Worm (Caenorhabditis elegans): ENCODE measurements around the gene dsl-4.
"Not testable (repeated sequence)": the region's sequence is repeated elsewhere in the genome, so short reads cannot be mapped to it uniquely, and the experiment has no call there.

dsl-4 gene

ce11 chrX:14131476-14131875 is 41.3 kb downstream of the dsl-4 start:
- TF ChIP-seq ets-5 (GFP tag; IDR thresholded peaks at IDR 0.05): no peak
- TF ChIP-seq mep-1 (tag; optimal IDR thresholded peaks at IDR 0.05): no peak
- no peak for TF ChIP-seq lir-3 (tag; optimal IDR thresholded peaks at IDR 0.05; ENCODE audit: poor library complexity)
- TF ChIP-seq nhr-237 (tag; optimal IDR thresholded peaks at IDR 0.05): no peak
- TF ChIP-seq lin-39 (tag; optimal IDR thresholded peaks at IDR 0.05): no peak
- no peak for TF ChIP-seq sox-4 (tag; optimal IDR thresholded peaks at IDR 0.05)
- no peak for TF ChIP-seq irx-1 (tag; optimal IDR thresholded peaks at IDR 0.05)
- TF ChIP-seq efl-3 (GFP tag; optimal IDR thresholded peaks at IDR 0.05): no peak
- no peak for TF ChIP-seq dsc-1 (tag; optimal IDR thresholded peaks at IDR 0.05)
- TF ChIP-seq hlh-4 (tag; optimal IDR thresholded peaks at IDR 0.05): no peak
- no peak for TF ChIP-seq sptf-1 (tag; optimal IDR thresholded peaks at IDR 0.05)

DNA sequence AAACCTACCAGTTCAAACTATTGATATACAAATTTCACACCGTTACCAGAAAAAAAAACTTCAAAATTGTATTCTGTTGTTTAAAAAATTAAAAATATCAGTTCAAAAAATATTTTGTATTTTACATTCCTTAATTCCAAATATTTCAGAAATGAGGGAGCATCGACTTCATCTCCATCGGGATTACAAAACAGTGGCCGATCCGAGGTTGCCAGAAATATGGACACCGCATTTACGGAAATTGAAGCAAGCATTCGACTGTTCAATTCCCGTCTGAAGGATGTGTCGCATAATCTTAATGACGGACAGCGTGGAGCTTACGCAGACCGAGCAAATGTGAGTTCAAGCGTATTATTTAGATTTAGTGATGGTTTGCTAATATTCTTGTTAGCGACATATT is 42.5 kb downstream of the dsl-4 start:
- TF ChIP-seq efl-1 (optimal IDR thresholded peaks at IDR 0.05): no peak
- peak in 1 of 2 experiments; percentile 73 for TF ChIP-seq efl-1 (GFP tag; optimal IDR thresholded peaks at IDR 0.05 in 1 of 2)
- no peak for TF ChIP-seq ceh-90 (tag; optimal IDR thresholded peaks at IDR 0.05)

DNA sequence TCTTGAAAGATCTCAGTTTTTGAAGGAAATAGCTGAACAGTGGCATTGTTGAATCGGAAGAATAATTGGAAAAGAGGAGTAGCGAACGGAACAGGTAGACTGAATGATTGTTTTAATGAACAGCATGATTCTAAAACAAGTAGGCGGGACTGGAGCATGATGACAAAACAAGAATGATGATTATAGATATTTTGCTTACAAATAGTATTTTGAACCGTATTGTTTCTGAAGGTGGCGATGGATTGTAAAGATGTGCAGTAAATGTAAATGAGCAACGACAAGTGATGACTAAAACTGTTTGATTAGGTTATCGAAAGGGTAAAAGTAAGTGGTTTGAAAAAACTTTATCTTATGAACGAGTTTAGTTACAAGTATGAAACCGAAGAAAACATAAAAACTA is 44.1 kb downstream of the dsl-4 start, which contains the start of gene F28H6.8:
Gene F28H6.8 (minus strand): TSS at position 101 of the 400 bp plus-strand sequence.
- TF ChIP-seq nhr-11 (tag; optimal IDR thresholded peaks at IDR 0.05): no peak
- no peak for TF ChIP-seq ztf-11 (tag; optimal IDR thresholded peaks at IDR 0.05)
- no peak for TF ChIP-seq lin-15B (tag; optimal IDR thresholded peaks at IDR 0.05)
- no peak for TF ChIP-seq skn-1 (tag; optimal IDR thresholded peaks at IDR 0.05)
- TF ChIP-seq fkh-4 (tag; optimal IDR thresholded peaks at IDR 0.05; ENCODE audit: borderline replicate concordance): no peak
- no peak for TF ChIP-seq ceh-8 (GFP tag; optimal IDR thresholded peaks at IDR 0.05)
- no peak for TF ChIP-seq ets-5 (GFP tag; IDR thresholded peaks at IDR 0.05)
- TF ChIP-seq fkh-8 (tag; optimal IDR thresholded peaks at IDR 0.05): no peak
- no peak for TF ChIP-seq unc-98 (GFP tag; IDR thresholded peaks at IDR 0.05)
- no peak for TF ChIP-seq dpl-1 (GFP tag; optimal IDR thresholded peaks at IDR 0.05)
- no peak for TF ChIP-seq sox-4 (tag; optimal IDR thresholded peaks at IDR 0.05)
- TF ChIP-seq jun-1 (tag; optimal IDR thresholded peaks at IDR 0.05): no peak
- no peak for TF ChIP-seq unc-62 (GFP tag; optimal IDR thresholded peaks at IDR 0.05)
- no peak for TF ChIP-seq hlh-4 (tag; optimal IDR thresholded peaks at IDR 0.05)

- TF ChIP-seq snu-23 (GFP tag; optimal IDR thresholded peaks at IDR 0.05): peak; percentile 17
- TF ChIP-seq nhr-85 (tag): no peak
- TF ChIP-seq alr-1 (tag; optimal IDR thresholded peaks at IDR 0.05; ENCODE audit: borderline replicate concordance): no peak
- peak in 1 of 2 experiments; percentile 14 for TF ChIP-seq lin-35 (GFP tag; optimal IDR thresholded peaks at IDR 0.05)
- peak; percentile 3 for TF ChIP-seq elt-2 (tag; optimal IDR thresholded peaks at IDR 0.05)
- TF ChIP-seq lin-14 (GFP tag; optimal IDR thresholded peaks at IDR 0.05): no peak
- TF ChIP-seq rnt-1 (tag; optimal IDR thresholded peaks at IDR 0.05): no peak
- TF ChIP-seq ceh-8 (GFP tag; optimal IDR thresholded peaks at IDR 0.05): no peak
- no peak for TF ChIP-seq ets-5 (GFP tag; IDR thresholded peaks at IDR 0.05)
- TF ChIP-seq C16A3.4 (tag; optimal IDR thresholded peaks at IDR 0.05): no peak
- no peak for TF ChIP-seq lsy-2 (tag; optimal IDR thresholded peaks at IDR 0.05)
- TF ChIP-seq fkh-10 (GFP tag; optimal IDR thresholded peaks at IDR 0.05): no peak
Observed at ce11 chrX:14134883-14135282, 44.7 kb downstream of the dsl-4 start.

DNA sequence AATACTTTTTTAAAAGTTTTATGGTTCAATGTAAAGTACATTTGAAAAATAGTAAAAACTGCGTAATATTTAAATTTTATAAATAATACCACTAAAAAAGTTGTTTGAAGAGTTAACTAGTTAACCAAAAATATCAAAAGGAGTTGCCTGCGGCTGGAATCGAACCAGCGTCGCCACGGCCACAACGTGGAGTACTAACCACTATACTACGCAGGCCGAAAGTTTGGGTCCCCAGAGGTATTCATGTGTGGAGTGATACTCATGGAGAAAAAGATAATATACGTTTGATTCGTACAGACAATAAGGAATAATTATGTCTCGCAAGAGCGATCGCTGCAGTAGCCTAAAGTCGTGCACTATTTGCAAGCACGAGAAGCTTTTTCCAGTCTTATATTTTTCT is 46.6 kb downstream of the dsl-4 start:
- TF ChIP-seq nhr-19 (GFP tag; conservative IDR thresholded peaks at IDR 0.05) (0 out of 2 replicates have a peak, but pooled peaks have one; percentile 20), nhr-71 (tag; optimal IDR thresholded peaks at IDR 0.05) (peak; percentile 23), nhr-20 (tag; optimal IDR thresholded peaks at IDR 0.05) (peak; percentile 15), snu-23 (GFP tag; optimal IDR thresholded peaks at IDR 0.05) (peak; percentile 45), nhr-90 (tag; optimal IDR thresholded peaks at IDR 0.05; ENCODE audit: poor library complexity) (peak; percentile 49), rnt-1 (tag; optimal IDR thresholded peaks at IDR 0.05) (peak; percentile 16), efl-1 (GFP tag; optimal IDR thresholded peaks at IDR 0.05 in 1 of 2) (peak in 1 of 2 experiments; percentile 56)
- TF ChIP-seq efl-1 (optimal IDR thresholded peaks at IDR 0.05): not testable (repeated sequence)
